Fruit fly (Drosophila melanogaster) Kc167 (cell line): Measurements from ENCODE around the gene Gmap.

Experiments
- Sin3A ChIP-seq: fragments of >200 bp; optimal IDR thresholded peaks from 2 replicates; lab custom pipeline; 2018; ENCODE audit warnings: missing external identifiers
- h ChIP-seq: fragments of >200 bp; optimal IDR thresholded peaks from 3 replicates; lab custom pipeline; 2018; ENCODE audit warnings: missing external identifiers
- insv ChIP-seq: fragments of >200 bp; optimal IDR thresholded peaks from 3 replicates; lab custom pipeline; 2018; ENCODE audit warnings: missing external identifiers
- psq ChIP-seq: fragments of >200 bp; optimal IDR thresholded peaks from 2 replicates; lab custom pipeline; 2017; ENCODE audit warnings: missing external identifiers

- TF ChIP-seq psq (lab: Kevin White, UChicago): no peak
- no peak for TF ChIP-seq insv
- no peak for TF ChIP-seq Sin3A (lab: Kevin White, UChicago)
- no peak for TF ChIP-seq h (lab: Kevin White, UChicago)
Measured at dm6 chrX:15465410-15465809, 21.3 kb upstream of the Gmap start.
